Worm (Caenorhabditis elegans) whole organism, young adult: ENCODE results near the gene Y40A1A.3.

Source experiments
- B0019.2 ChIP-seq: fragments of 200-800 bp; sonication (Bioruptor generic); conservative IDR thresholded peaks from 2 replicates; pipeline ENCODE4 v1.3.6; 2022; ENCODE audit warnings: missing genetic modification reagents, missing genetic modification characterization, missing compliant biosample characterization
- F22D6.2 ChIP-seq: sonication (generic microtip); optimal IDR thresholded peaks from 2 replicates; lab custom pipeline; 2016; ENCODE audit warnings: mild to moderate bottlenecking, missing genetic modification characterization, missing compliant biosample characterization
- F33H1.4 ChIP-seq: fragments of 200-800 bp; sonication (Bioruptor generic); IDR thresholded peaks from 2 replicates; pipeline ENCODE4 v1.3.6; 2022; ENCODE audit warnings: missing genetic modification reagents, missing genetic modification characterization, missing compliant biosample characterization
- F52B5.7 ChIP-seq: sonication (generic microtip); optimal IDR thresholded peaks from 2 replicates; lab custom pipeline; 2016; ENCODE audit warnings: mild to moderate bottlenecking, missing genetic modification characterization, missing compliant biosample characterization
- F55B11.4 ChIP-seq: sonication (generic microtip); optimal IDR thresholded peaks from 2 replicates; lab custom pipeline; 2016; ENCODE audit warnings: missing compliant biosample characterization, missing genetic modification characterization, borderline replicate concordance; ENCODE audit not compliant: insufficient read depth
- F57C9.4 ChIP-seq: sonication (generic microtip); optimal IDR thresholded peaks from 2 replicates; lab custom pipeline; 2017; ENCODE audit warnings: mild to moderate bottlenecking, missing genetic modification characterization, missing compliant biosample characterization
- K11D2.4 ChIP-seq: fragments of 200-800 bp; sonication (Bioruptor generic); IDR thresholded peaks from 2 replicates; pipeline ENCODE4 v1.3.6; 2022; ENCODE audit warnings: missing genetic modification reagents, missing genetic modification characterization, missing compliant biosample characterization
- Y56A3A.18 ChIP-seq: fragments of 200-800 bp; sonication (Bioruptor generic); IDR thresholded peaks from 2 replicates; pipeline ENCODE4 v1.3.6; 2022; ENCODE audit warnings: missing genetic modification reagents, missing genetic modification characterization, missing compliant biosample characterization
- Y95B8A.8 ChIP-seq: fragments of 200-800 bp; sonication (Bioruptor generic); IDR thresholded peaks from 2 replicates; pipeline ENCODE4 v1.3.6; 2022; ENCODE audit warnings: missing genetic modification reagents, missing genetic modification characterization, missing compliant biosample characterization
- ama-1 ChIP-seq, 3 experiments: fragments of 150-350 bp in 1 of 3; sonication (generic microtip) in 2 of 3; optimal IDR thresholded peaks; 2 replicates each; lab custom pipeline; 2014 to 2018; ENCODE audit warnings: missing biosample characterization in 2 of 3, missing genetic modification characterization in 2 of 3, missing genetic modification reagents in 2 of 3
- atf-7 ChIP-seq: sonication (generic microtip); optimal IDR thresholded peaks from 2 replicates; lab custom pipeline; 2017; ENCODE audit warnings: mild to moderate bottlenecking, missing genetic modification characterization, missing compliant biosample characterization
- bed-1 ChIP-seq: fragments of 200-800 bp; sonication (Bioruptor generic); IDR thresholded peaks from 2 replicates; pipeline ENCODE4 v1.3.6; 2022; ENCODE audit warnings: missing genetic modification reagents, missing genetic modification characterization, missing compliant biosample characterization
- bed-2 ChIP-seq: fragments of 200-800 bp; sonication (Bioruptor generic); IDR thresholded peaks from 2 replicates; pipeline ENCODE4 v1.3.6; 2022; ENCODE audit warnings: missing genetic modification reagents, missing genetic modification characterization, missing compliant biosample characterization
- cebp-2 ChIP-seq: fragments of 200-800 bp; sonication (Bioruptor generic); IDR thresholded peaks from 2 replicates; pipeline ENCODE4 v1.3.6; 2022; ENCODE audit warnings: missing genetic modification characterization, missing compliant biosample characterization
- ceh-58 ChIP-seq: fragments of 200-800 bp; sonication (Bioruptor generic); IDR thresholded peaks from 2 replicates; pipeline ENCODE4 v1.3.6; 2022; ENCODE audit warnings: missing genetic modification characterization, missing compliant biosample characterization
- ceh-91 ChIP-seq: fragments of 200-800 bp; sonication (Bioruptor generic); IDR thresholded peaks from 2 replicates; pipeline ENCODE4 v1.3.6; 2022; ENCODE audit warnings: missing genetic modification reagents, missing genetic modification characterization, missing compliant biosample characterization
- dpl-1 ChIP-seq: fragments of 150-350 bp; optimal IDR thresholded peaks from 2 replicates; lab custom pipeline; 2014; ENCODE audit warnings: missing biosample characterization, missing genetic modification reagents, missing genetic modification characterization
- egl-18 ChIP-seq: fragments of 200-800 bp; sonication (Bioruptor generic); IDR thresholded peaks from 2 replicates; pipeline ENCODE4 v1.3.6; 2022; ENCODE audit warnings: missing genetic modification reagents, missing genetic modification characterization, missing compliant biosample characterization
- egl-44 ChIP-seq: fragments of 200-800 bp; sonication (Bioruptor generic); IDR thresholded peaks from 2 replicates; pipeline ENCODE4 v1.3.6; 2022; ENCODE audit warnings: missing genetic modification reagents, missing genetic modification characterization, missing compliant biosample characterization
- egrh-3 ChIP-seq: fragments of 200-800 bp; sonication (Bioruptor generic); IDR thresholded peaks from 2 replicates; pipeline ENCODE4 v1.3.6; 2022; ENCODE audit warnings: missing genetic modification reagents, missing genetic modification characterization, missing compliant biosample characterization
- fkh-3 ChIP-seq: sonication (generic microtip); optimal IDR thresholded peaks from 2 replicates; lab custom pipeline; 2016; ENCODE audit warnings: mild to moderate bottlenecking, missing genetic modification characterization, missing compliant biosample characterization
- hlh-12 ChIP-seq: sonication (generic microtip); optimal IDR thresholded peaks from 2 replicates; lab custom pipeline; 2016; ENCODE audit warnings: missing genetic modification characterization, missing compliant biosample characterization
- hlh-26 ChIP-seq: fragments of 200-800 bp; sonication (Bioruptor generic); conservative IDR thresholded peaks from 2 replicates; pipeline ENCODE4 v1.3.6; 2022; ENCODE audit warnings: missing genetic modification reagents, missing genetic modification characterization, missing compliant biosample characterization
- hsf-1 ChIP-seq: fragments of 200-800 bp; sonication (Bioruptor generic); IDR thresholded peaks from 2 replicates; pipeline ENCODE4 v1.3.6; 2022; ENCODE audit warnings: missing genetic modification reagents, missing genetic modification characterization, missing compliant biosample characterization
- lag-1 ChIP-seq: fragments of 200-800 bp; sonication (Bioruptor generic); IDR thresholded peaks from 2 replicates; pipeline ENCODE4 v1.3.6; 2022; ENCODE audit warnings: missing genetic modification reagents, missing genetic modification characterization, missing compliant biosample characterization
- lin-26 ChIP-seq: fragments of 200-800 bp; sonication (Bioruptor generic); IDR thresholded peaks from 2 replicates; pipeline ENCODE4 v1.3.6; 2022; ENCODE audit warnings: missing genetic modification reagents, missing genetic modification characterization, missing compliant biosample characterization
- lin-40 ChIP-seq: sonication (generic microtip); optimal IDR thresholded peaks from 2 replicates; lab custom pipeline; 2016; ENCODE audit warnings: missing genetic modification characterization, mild to moderate bottlenecking, missing compliant biosample characterization, missing genotype, missing genetic modification reagents
- lin-54 ChIP-seq: fragments of 200-800 bp; sonication (Bioruptor generic); optimal IDR thresholded peaks from 2 replicates; lab custom pipeline; 2018; ENCODE audit warnings: mild to moderate bottlenecking, missing genetic modification characterization, missing compliant biosample characterization
- madf-3 ChIP-seq: fragments of 200-800 bp; sonication (Bioruptor generic); IDR thresholded peaks from 2 replicates; pipeline ENCODE4 v1.3.6; 2022; ENCODE audit warnings: missing genetic modification reagents, missing genetic modification characterization, missing compliant biosample characterization
- mcd-1 ChIP-seq: fragments of 200-800 bp; sonication (Bioruptor generic); IDR thresholded peaks from 2 replicates; pipeline ENCODE4 v1.3.6; 2022; ENCODE audit warnings: missing genetic modification reagents, missing genetic modification characterization, missing compliant biosample characterization
- nfya-2 ChIP-seq: fragments of 200-800 bp; sonication (Bioruptor generic); IDR thresholded peaks from 2 replicates; pipeline ENCODE4 v1.3.6; 2022; ENCODE audit warnings: missing genetic modification reagents, missing genetic modification characterization, missing compliant biosample characterization
- nhr-179 ChIP-seq: sonication (generic microtip); optimal IDR thresholded peaks from 2 replicates; lab custom pipeline; 2016; ENCODE audit warnings: mild to moderate bottlenecking, missing genetic modification characterization, missing compliant biosample characterization
- nhr-80 ChIP-seq: sonication (generic microtip); optimal IDR thresholded peaks from 2 replicates; lab custom pipeline; 2016; ENCODE audit warnings: missing genetic modification characterization, missing compliant biosample characterization
- pha-4 ChIP-seq: fragments of 150-350 bp; sonication (generic microtip); optimal IDR thresholded peaks from 2 replicates; lab custom pipeline; 2014; ENCODE audit warnings: missing biosample characterization, missing genetic modification reagents, missing genetic modification characterization
- repo-1 ChIP-seq: sonication (generic microtip); optimal IDR thresholded peaks from 2 replicates; lab custom pipeline; 2017; ENCODE audit warnings: mild to moderate bottlenecking, missing genetic modification characterization, missing compliant biosample characterization
- rpc-1 ChIP-seq, 2 experiments: fragments of 150-350 bp in 1 of 2; sonication (generic microtip) in 1 of 2; optimal IDR thresholded peaks; 2 replicates each; lab custom pipeline; 2014 to 2018; ENCODE audit warnings: missing biosample characterization in 1 of 2, missing genetic modification characterization in 1 of 2, missing genetic modification reagents in 1 of 2, missing genotype in 1 of 2
- snpc-1.3 ChIP-seq: sonication (generic microtip); optimal IDR thresholded peaks from 2 replicates; lab custom pipeline; 2017; ENCODE audit warnings: missing genetic modification characterization, mild to moderate bottlenecking, missing compliant biosample characterization, antibody characterized with exemption, moderate library complexity, missing genotype, missing genetic modification reagents; ENCODE audit not compliant: insufficient read depth
- snpc-4 ChIP-seq, 5 experiments: fragments of 150-350 bp in 1 of 5; sonication (generic microtip) in 4 of 5; optimal IDR thresholded peaks; 2 replicates each; lab custom pipeline; 2014 to 2018; ENCODE audit warnings: missing genetic modification characterization in 5 of 5, missing biosample characterization in 3 of 5, antibody characterized with exemption in 2 of 5, mild to moderate bottlenecking in 2 of 5, missing compliant biosample characterization in 2 of 5, missing genotype in 2 of 5, moderate library complexity in 2 of 5, missing genetic modification reagents in 1 of 5
- somi-1 ChIP-seq: fragments of 200-800 bp; sonication (Bioruptor generic); optimal IDR thresholded peaks from 2 replicates; lab custom pipeline; 2018; ENCODE audit warnings: mild to moderate bottlenecking, missing genetic modification characterization, missing compliant biosample characterization
- unc-62 ChIP-seq: fragments of 150-350 bp; optimal IDR thresholded peaks from 2 replicates; lab custom pipeline; 2014; ENCODE audit warnings: missing biosample characterization, missing genetic modification reagents, missing genetic modification characterization
- ztf-18 ChIP-seq: sonication (generic microtip); optimal IDR thresholded peaks from 2 replicates; lab custom pipeline; 2016; ENCODE audit warnings: missing genotype, mild to moderate bottlenecking, missing genetic modification characterization, missing compliant biosample characterization
- ztf-28 ChIP-seq: fragments of 200-800 bp; sonication (Bioruptor generic); IDR thresholded peaks from 2 replicates; pipeline ENCODE4 v1.3.6; 2022; ENCODE audit warnings: missing genetic modification reagents, missing genetic modification characterization, missing compliant biosample characterization
- ztf-3 ChIP-seq: fragments of 200-800 bp; sonication (Bioruptor generic); optimal IDR thresholded peaks from 2 replicates; lab custom pipeline; 2018; ENCODE audit warnings: mild to moderate bottlenecking, missing genetic modification characterization, missing compliant biosample characterization

Gene Y40A1A.3

ce11 chrX:2039358-2039757, 41.5 kb upstream of the Y40A1A.3 start, which contains the start of gene smex-2 (continued):
- TF ChIP-seq F55B11.4 (tag; lab: Kevin White, UChicago) (no peak), ceh-91 (GFP tag; lab: Robert Waterston, UW) (no peak), ama-1 (optimal IDR thresholded peaks at IDR 0.05; lab: Kevin White, UChicago) (no peak), ama-1 (GFP tag; optimal IDR thresholded peaks at IDR 0.05; lab: Kevin White, UChicago) (no peak)

ce11 chrX:2035172-2035571, 37.3 kb upstream of the Y40A1A.3 start, which contains the start of gene ergi-1:
Gene ergi-1, minus strand, starts transcription at chrX:2035272.
- TF ChIP-seq dpl-1 (no peak), egl-44 (no peak), ztf-3 (no peak), atf-7 (tag; lab: Kevin White, UChicago) (no peak), pha-4 (tag; lab: Kevin White, UChicago) (no peak), mcd-1 (no peak), bed-2 (GFP tag; lab: Robert Waterston, UW) (no peak), ztf-18 (tag; lab: Kevin White, UChicago) (no peak), nfya-2 (GFP tag; lab: Robert Waterston, UW) (no peak), rpc-1 (optimal IDR thresholded peaks at IDR 0.05; lab: Kevin White, UChicago) (no peak), rpc-1 (tag; optimal IDR thresholded peaks at IDR 0.05; lab: Kevin White, UChicago) (no peak), unc-62 (GFP tag; lab: Kevin White, UChicago) (no peak), repo-1 (tag; lab: Kevin White, UChicago) (no peak), ama-1 (optimal IDR thresholded peaks at IDR 0.05; lab: Kevin White, UChicago) (no peak), ama-1 (GFP tag; optimal IDR thresholded peaks at IDR 0.05; lab: Kevin White, UChicago) (no peak), hsf-1 (GFP tag; lab: Robert Waterston, UW) (no peak)

- TF ChIP-seq fkh-3 (tag; lab: Kevin White, UChicago) (no peak), ztf-28 (no peak), egl-18 (GFP tag; lab: Robert Waterston, UW) (no peak), F33H1.4 (GFP tag; lab: Robert Waterston, UW) (no peak), egl-44 (no peak), F57C9.4 (no peak), F22D6.2 (tag; lab: Kevin White, UChicago) (no peak), B0019.2 (no peak), ceh-91 (GFP tag; lab: Robert Waterston, UW) (no peak), unc-62 (GFP tag; lab: Kevin White, UChicago) (no peak), ceh-58 (GFP tag; lab: Robert Waterston, UW) (no peak), nhr-80 (tag; lab: Kevin White, UChicago) (no peak), bed-2 (GFP tag; lab: Robert Waterston, UW) (no peak), hlh-26 (GFP tag; lab: Robert Waterston, UW) (no peak), dpl-1 (no peak), nhr-179 (no peak), ama-1 (optimal IDR thresholded peaks at IDR 0.05; lab: Kevin White, UChicago) (no peak), ama-1 (GFP tag; optimal IDR thresholded peaks at IDR 0.05; lab: Kevin White, UChicago) (no peak), lag-1 (GFP tag; lab: Robert Waterston, UW) (no peak), egrh-3 (GFP tag; lab: Robert Waterston, UW) (no peak), hlh-12 (no peak)
Observed at ce11 chrX:2031414-2031813, 33.6 kb upstream of the Y40A1A.3 start, which contains the start of gene Y102A11A.5. Gene Y102A11A.5, minus strand, starts transcription at chrX:2031588.

- TF ChIP-seq cebp-2 (GFP tag; lab: Robert Waterston, UW) (no peak), Y56A3A.18 (no peak), rpc-1 (optimal IDR thresholded peaks at IDR 0.05; lab: Kevin White, UChicago) (no peak), rpc-1 (tag; optimal IDR thresholded peaks at IDR 0.05; lab: Kevin White, UChicago) (no peak), snpc-4 (GFP tag; optimal IDR thresholded peaks at IDR 0.05; lab: Kevin White, UChicago) (no peak), snpc-4 (tag; optimal IDR thresholded peaks at IDR 0.05; lab: Kevin White, UChicago) (no peak), lin-54 (GFP tag; lab: Kevin White, UChicago) (no peak), snpc-1.3 (tag; lab: Kevin White, UChicago) (no peak), egl-44 (no peak), lin-40 (tag; lab: Kevin White, UChicago) (no peak), madf-3 (no peak), bed-1 (no peak), K11D2.4 (no peak), F52B5.7 (no peak), atf-7 (tag; lab: Kevin White, UChicago) (no peak), somi-1 (GFP tag; lab: Kevin White, UChicago) (no peak), lin-26 (GFP tag; lab: Robert Waterston, UW) (no peak), Y95B8A.8 (GFP tag; lab: Robert Waterston, UW) (no peak)
Observed at ce11 chrX:2030871-2031270, 33.0 kb upstream of the Y40A1A.3 start.
